Worm (Caenorhabditis elegans) whole organism, L3 larva: ENCODE results near the gene srx-50.

Experiments used
- unc-62 ChIP-seq: fragments of 150-350 bp; sonication (generic microtip); optimal IDR thresholded peaks from 4 replicates; lab custom pipeline; 2014; ENCODE audit warnings: missing biosample characterization, missing genetic modification reagents, missing genetic modification characterization
- ztf-11 ChIP-seq: fragments of 150-350 bp; optimal IDR thresholded peaks from 2 replicates; lab custom pipeline; 2014; ENCODE audit warnings: missing biosample characterization, missing genetic modification characterization

- TF ChIP-seq ztf-11 (tag; lab: Kevin White, UChicago), result no peak
- TF ChIP-seq unc-62, result no peak
These were observed 5.6 kb upstream of the srx-50 start for ce11 chrIV:7052135-7052534.
